Worm (Caenorhabditis elegans) whole organism, young adult: Measurements from ENCODE around the gene Y59E9AL.36.
"Not testable (repeated sequence)": the region's sequence is repeated elsewhere in the genome, so short reads cannot be mapped to it uniquely, and the experiment has no call there.

ENCODE experiments used
- F22D6.2 ChIP-seq: sonication (generic microtip); optimal IDR thresholded peaks from 2 replicates; lab custom pipeline; 2016; ENCODE audit warnings: mild to moderate bottlenecking, missing genetic modification characterization, missing compliant biosample characterization
- F57C9.4 ChIP-seq: sonication (generic microtip); optimal IDR thresholded peaks from 2 replicates; lab custom pipeline; 2017; ENCODE audit warnings: mild to moderate bottlenecking, missing genetic modification characterization, missing compliant biosample characterization
- ama-1 ChIP-seq, 3 experiments: fragments of 150-350 bp in 1 of 3; sonication (generic microtip) in 2 of 3; optimal IDR thresholded peaks; 2 replicates each; lab custom pipeline; 2014 to 2018; ENCODE audit warnings: missing biosample characterization in 2 of 3, missing genetic modification characterization in 2 of 3, missing genetic modification reagents in 2 of 3
- snpc-4 ChIP-seq, 5 experiments: fragments of 150-350 bp in 1 of 5; sonication (generic microtip) in 4 of 5; optimal IDR thresholded peaks; 2 replicates each; lab custom pipeline; 2014 to 2018; ENCODE audit warnings: missing genetic modification characterization in 5 of 5, missing biosample characterization in 3 of 5, antibody characterized with exemption in 2 of 5, mild to moderate bottlenecking in 2 of 5, missing compliant biosample characterization in 2 of 5, missing genotype in 2 of 5, moderate library complexity in 2 of 5, missing genetic modification reagents in 1 of 5

DNA sequence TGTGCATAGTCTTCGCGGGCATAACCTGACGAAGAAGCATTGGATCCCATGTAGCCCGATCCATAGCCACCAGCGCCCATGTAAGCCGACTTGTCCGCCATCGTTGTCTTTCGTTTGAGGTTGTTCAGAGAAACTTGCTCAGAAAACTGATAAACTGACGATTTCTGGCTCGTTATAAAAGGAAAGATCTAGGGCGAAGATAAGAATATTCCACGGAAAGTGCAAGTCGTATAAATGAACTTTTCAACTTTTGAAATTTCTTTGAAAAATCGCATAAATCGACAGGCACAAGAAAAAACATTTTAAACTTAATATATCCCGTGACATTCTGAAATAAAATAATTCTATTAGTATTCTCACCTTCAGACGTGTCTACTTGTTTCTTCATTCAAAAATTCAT lies 46.3 kb downstream of the Y59E9AL.36 start, which contains the start of the genes nspd-3 and C24D10.2:
- TF ChIP-seq F57C9.4 (tag; lab: Kevin White, UChicago); F22D6.2; snpc-4 (GFP tag; optimal IDR thresholded peaks at IDR 0.05; lab: Kevin White, UChicago); snpc-4 (tag; optimal IDR thresholded peaks at IDR 0.05; lab: Kevin White, UChicago); ama-1 (optimal IDR thresholded peaks at IDR 0.05; lab: Kevin White, UChicago); ama-1 (GFP tag; optimal IDR thresholded peaks at IDR 0.05; lab: Kevin White, UChicago): not testable (repeated sequence)
